Worm (Caenorhabditis elegans) whole organism, midembryonic: ENCODE measurements around the gene K04G7.1.

Experiments
- T22C8.4 ChIP-seq: fragments of 200-800 bp; sonication (Bioruptor generic); IDR thresholded peaks from 2 replicates; pipeline ENCODE4 v1.3.6; 2022; ENCODE audit warnings: missing genetic modification characterization, missing compliant biosample characterization
- cog-1 ChIP-seq: sonication (generic microtip); optimal IDR thresholded peaks from 2 replicates; lab custom pipeline; 2016; ENCODE audit warnings: missing genetic modification characterization, missing compliant biosample characterization
- flt-1 ChIP-seq: fragments of 200-800 bp; sonication (Bioruptor generic); IDR thresholded peaks from 2 replicates; pipeline ENCODE4 v1.3.6; 2022; ENCODE audit warnings: missing genetic modification characterization, missing compliant biosample characterization
- klf-2 ChIP-seq: fragments of 200-800 bp; sonication (Bioruptor generic); conservative IDR thresholded peaks from 2 replicates; pipeline ENCODE4 v1.3.6; 2022; ENCODE audit warnings: missing genetic modification reagents, missing genetic modification characterization, missing compliant biosample characterization
- ztf-29 ChIP-seq: fragments of 200-800 bp; sonication (Bioruptor generic); IDR thresholded peaks from 2 replicates; pipeline ENCODE4 v1.3.6; 2022; ENCODE audit warnings: missing genetic modification reagents, missing genetic modification characterization, missing compliant biosample characterization

- TF ChIP-seq flt-1 (GFP tag; lab: Robert Waterston, UW), result no peak
- no peak for TF ChIP-seq T22C8.4 (GFP tag; lab: Robert Waterston, UW)
- TF ChIP-seq klf-2 (GFP tag; lab: Robert Waterston, UW), result no peak
- TF ChIP-seq cog-1 (tag; lab: Kevin White, UChicago), result no peak
- TF ChIP-seq ztf-29, result no peak
Observed at ce11 chrIII:7144749-7145148, 17.8 kb upstream of the K04G7.1 start, which contains the start of gene glr-2.
